Worm (Caenorhabditis elegans): ENCODE data around the gene best-24.

DNA sequence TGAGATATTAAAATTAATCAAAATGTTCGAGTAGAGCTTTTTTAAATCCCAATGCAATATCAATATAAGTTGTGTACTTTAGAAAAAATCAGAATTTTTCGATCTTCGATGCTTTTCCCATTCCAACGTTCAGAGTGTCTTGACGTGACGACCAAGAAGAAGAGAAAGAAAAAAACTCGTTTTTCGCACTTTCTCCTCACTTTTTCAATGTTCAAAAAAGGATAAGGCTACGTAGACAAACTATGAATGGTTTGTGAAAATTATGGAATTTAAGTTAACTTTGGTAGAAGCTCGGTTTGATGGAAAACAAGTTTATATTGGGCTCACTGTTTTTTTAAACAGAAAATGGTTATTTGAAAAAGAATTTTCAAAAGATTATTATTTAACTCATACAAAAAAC, 46.8 kb downstream of the best-24 start:
- TF ChIP-seq alr-1 (tag; optimal IDR thresholded peaks at IDR 0.05): no peak
- no peak for TF ChIP-seq lsy-2 (tag; optimal IDR thresholded peaks at IDR 0.05)
- no peak for TF ChIP-seq nhr-77 (tag; optimal IDR thresholded peaks at IDR 0.05)
- TF ChIP-seq fos-1 (tag; optimal IDR thresholded peaks at IDR 0.05): no peak
- TF ChIP-seq mdl-1 (tag; optimal IDR thresholded peaks at IDR 0.05): no peak
- no peak for TF ChIP-seq dmd-4 (tag; optimal IDR thresholded peaks at IDR 0.05)
- TF ChIP-seq ztf-4 (tag; optimal IDR thresholded peaks at IDR 0.05): no peak
- TF ChIP-seq snpc-4 (tag; optimal IDR thresholded peaks at IDR 0.05): no peak
- TF ChIP-seq aly-2 (tag; optimal IDR thresholded peaks at IDR 0.05): no peak
- no peak for TF ChIP-seq ama-1 (optimal IDR thresholded peaks at IDR 0.05)
- no peak for TF ChIP-seq lin-39 (tag; optimal IDR thresholded peaks at IDR 0.05)
- TF ChIP-seq lin-13 (GFP tag; optimal IDR thresholded peaks at IDR 0.05): no peak
- TF ChIP-seq blmp-1 (tag; optimal IDR thresholded peaks at IDR 0.05; ENCODE audit: insufficient read depth): no peak
- TF ChIP-seq ztf-11 (tag; optimal IDR thresholded peaks at IDR 0.05): no peak

All from whole organism, L2 larva.